Fruit fly (Drosophila melanogaster) whole organism, adult: Measurements from ENCODE around the gene Crys.
A peak's percentile ranks its signal among the peaks of the same experiment; 100 is the strongest.

ENCODE experiments used
- CG11617 ChIP-seq: fragments of 200-800 bp; sonication (Bioruptor generic); optimal IDR thresholded peaks from 2 replicates; lab custom pipeline; 2017; ENCODE audit warnings: mild to moderate bottlenecking, missing biosample characterization, missing genetic modification reagents, missing genetic modification characterization
- CG12768 ChIP-seq: fragments of 200-800 bp; sonication (Bioruptor generic); optimal IDR thresholded peaks from 2 replicates; lab custom pipeline; 2017; ENCODE audit warnings: missing biosample characterization, missing genetic modification characterization, mild to moderate bottlenecking, moderate library complexity, missing genetic modification reagents
- CG14711 ChIP-seq: fragments of 200-800 bp; sonication (Bioruptor generic); optimal IDR thresholded peaks from 2 replicates; lab custom pipeline; 2018; ENCODE audit warnings: missing biosample characterization, mild to moderate bottlenecking, missing genetic modification characterization, moderate library complexity
- CG1620 ChIP-seq: fragments of 200-800 bp; sonication (Bioruptor generic); optimal IDR thresholded peaks from 2 replicates; lab custom pipeline; 2016; ENCODE audit warnings: missing biosample characterization, missing genetic modification characterization
- CG33017 ChIP-seq: fragments of 200-800 bp; sonication (Bioruptor generic); optimal IDR thresholded peaks from 2 replicates; lab custom pipeline; 2018; ENCODE audit warnings: missing biosample characterization, mild to moderate bottlenecking, missing genetic modification characterization, moderate library complexity
- CG5204 ChIP-seq: fragments of 200-800 bp; sonication (Bioruptor generic); optimal IDR thresholded peaks from 2 replicates; lab custom pipeline; 2016; ENCODE audit warnings: missing biosample characterization, missing genetic modification characterization
- CG7045 ChIP-seq: fragments of 200-800 bp; sonication (Bioruptor generic); optimal IDR thresholded peaks from 2 replicates; lab custom pipeline; 2017; ENCODE audit warnings: missing biosample characterization, mild to moderate bottlenecking, missing genetic modification characterization
- CG7101 ChIP-seq: fragments of 200-800 bp; sonication (Bioruptor generic); optimal IDR thresholded peaks from 2 replicates; lab custom pipeline; 2018; ENCODE audit warnings: missing biosample characterization, mild to moderate bottlenecking, missing genetic modification characterization, moderate library complexity
- Clk ChIP-seq: fragments of 200-800 bp; sonication (Bioruptor generic); optimal IDR thresholded peaks from 2 replicates; lab custom pipeline; 2017; ENCODE audit warnings: missing biosample characterization, missing genetic modification characterization
- Crg-1 ChIP-seq: fragments of 200-800 bp; sonication (Bioruptor generic); optimal IDR thresholded peaks from 2 replicates; lab custom pipeline; 2016; ENCODE audit warnings: missing biosample characterization, missing genetic modification characterization
- Hr96 ChIP-seq: fragments of 200-800 bp; sonication (Bioruptor generic); optimal IDR thresholded peaks from 2 replicates; lab custom pipeline; 2016; ENCODE audit warnings: missing biosample characterization, missing genetic modification characterization
- Mnt ChIP-seq: fragments of 200-800 bp; sonication (Bioruptor generic); optimal IDR thresholded peaks from 2 replicates; lab custom pipeline; 2016; ENCODE audit warnings: missing biosample characterization, mild to moderate bottlenecking, missing genetic modification characterization
- bab1 ChIP-seq: fragments of 200-800 bp; sonication (Bioruptor generic); optimal IDR thresholded peaks from 3 replicates; lab custom pipeline; 2019; ENCODE audit warnings: missing biosample characterization, mild to moderate bottlenecking, missing genetic modification characterization, moderate library complexity
- cic ChIP-seq: fragments of 200-800 bp; sonication (Bioruptor generic); optimal IDR thresholded peaks from 2 replicates; lab custom pipeline; 2017; ENCODE audit warnings: missing biosample characterization, mild to moderate bottlenecking, missing genetic modification characterization, moderate library complexity
- cnc ChIP-seq, 2 experiments: fragments of >200 bp; optimal IDR thresholded peaks; 2 replicates each; lab custom pipeline; 2017
- kay ChIP-seq: fragments of 200-800 bp; sonication (Bioruptor generic); peaks from one replicate; lab custom pipeline; 2016; ENCODE audit warnings: missing biosample characterization, missing genetic modification characterization, borderline replicate concordance
- ovo ChIP-seq: fragments of 200-800 bp; sonication (Bioruptor generic); optimal IDR thresholded peaks from 2 replicates; lab custom pipeline; 2016; ENCODE audit warnings: missing biosample characterization, missing genetic modification characterization
- pad ChIP-seq: fragments of 200-800 bp; sonication (Bioruptor generic); optimal IDR thresholded peaks from 3 replicates; lab custom pipeline; 2017; ENCODE audit warnings: missing biosample characterization, missing genetic modification characterization, mild to moderate bottlenecking, moderate library complexity, missing genetic modification reagents
- tj ChIP-seq: fragments of 200-800 bp; sonication (Bioruptor generic); optimal IDR thresholded peaks from 3 replicates; lab custom pipeline; 2017; ENCODE audit warnings: missing biosample characterization, mild to moderate bottlenecking, missing genetic modification characterization, moderate library complexity
- toe ChIP-seq: fragments of 200-800 bp; sonication (Bioruptor generic); optimal IDR thresholded peaks from 2 replicates; lab custom pipeline; 2016; ENCODE audit warnings: missing biosample characterization, missing genetic modification characterization

Gene Crys

DNA sequence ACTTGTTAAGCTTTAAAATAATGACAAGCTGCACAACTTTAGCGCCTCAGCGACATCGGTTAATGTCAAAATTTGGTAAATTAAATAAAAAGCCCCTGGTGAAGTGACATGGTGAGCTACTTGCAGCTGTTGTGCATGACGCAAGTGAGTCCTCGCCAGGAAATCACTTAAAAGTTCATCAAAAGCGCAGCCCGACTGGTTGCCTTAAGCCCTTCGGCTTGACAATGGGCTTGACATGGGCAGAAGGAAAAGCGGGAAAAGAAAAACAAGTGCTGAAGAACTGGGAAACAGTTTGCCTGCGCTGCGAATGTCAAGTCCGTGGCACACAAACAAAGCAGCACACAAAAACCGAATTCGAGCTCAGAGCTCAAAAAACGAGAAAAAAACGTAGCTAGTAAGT, 3.7 kb downstream of the Crys start, which contains the start of gene CG16964:
Gene CG16964, plus strand, starts transcription at position 301 of the 400 bp plus-strand sequence.
- TF ChIP-seq CG1620 (GFP tag; lab: Kevin White, UChicago) (no peak), CG5204 (GFP tag; lab: Kevin White, UChicago) (no peak), cnc (optimal IDR thresholded peaks at IDR 0.05; lab: Kevin White, UChicago) (no peak), Clk (GFP tag; lab: Kevin White, UChicago) (no peak), ovo (GFP tag; lab: Kevin White, UChicago) (no peak), tj (GFP tag; lab: Kevin White, UChicago) (no peak), CG7045 (GFP tag; lab: Kevin White, UChicago) (no peak), Crg-1 (GFP tag; lab: Kevin White, UChicago) (no peak), CG14711 (tag; lab: Kevin White, UChicago) (no peak), kay (no peak), toe (no peak), bab1 (no peak), CG11617 (GFP tag; lab: Kevin White, UChicago) (no peak), pad (GFP tag; lab: Kevin White, UChicago) (no peak), Mnt (no peak), CG7101 (tag; lab: Kevin White, UChicago) (no peak), CG12768 (no peak), cic (no peak), Hr96 (no peak), CG33017 (tag; lab: Kevin White, UChicago) (no peak)

- TF ChIP-seq toe (no peak), CG1620 (GFP tag; lab: Kevin White, UChicago) (no peak), Hr96 (no peak), CG12768 (no peak), Mnt (no peak), Crg-1 (GFP tag; lab: Kevin White, UChicago) (no peak), bab1 (no peak), CG11617 (GFP tag; lab: Kevin White, UChicago) (no peak), ovo (GFP tag; lab: Kevin White, UChicago) (no peak), CG5204 (GFP tag; lab: Kevin White, UChicago) (no peak), Clk (GFP tag; lab: Kevin White, UChicago) (no peak), CG7101 (tag; lab: Kevin White, UChicago) (no peak)
Observed at dm6 chr2L:11948479-11948878, 4.5 kb downstream of the Crys start.

- TF ChIP-seq Crg-1 (GFP tag; lab: Kevin White, UChicago) (no peak), cnc (optimal IDR thresholded peaks at IDR 0.05; lab: Kevin White, UChicago) (no peak), CG14711 (tag; lab: Kevin White, UChicago) (no peak), Clk (GFP tag; lab: Kevin White, UChicago) (no peak), ovo (GFP tag; lab: Kevin White, UChicago) (no peak), cic (no peak), CG33017 (tag; lab: Kevin White, UChicago) (peak; percentile 26), CG5204 (GFP tag; lab: Kevin White, UChicago) (no peak), tj (GFP tag; lab: Kevin White, UChicago) (no peak), Hr96 (no peak), pad (GFP tag; lab: Kevin White, UChicago) (no peak), kay (peak; percentile 33), CG1620 (GFP tag; lab: Kevin White, UChicago) (no peak), Mnt (no peak), CG11617 (GFP tag; lab: Kevin White, UChicago) (no peak), CG7045 (GFP tag; lab: Kevin White, UChicago) (no peak), CG7101 (tag; lab: Kevin White, UChicago) (peak; percentile 1), bab1 (no peak), CG12768 (no peak), toe (no peak)
Observed at dm6 chr2L:11949917-11950316, 6.0 kb downstream of the Crys start.

DNA sequence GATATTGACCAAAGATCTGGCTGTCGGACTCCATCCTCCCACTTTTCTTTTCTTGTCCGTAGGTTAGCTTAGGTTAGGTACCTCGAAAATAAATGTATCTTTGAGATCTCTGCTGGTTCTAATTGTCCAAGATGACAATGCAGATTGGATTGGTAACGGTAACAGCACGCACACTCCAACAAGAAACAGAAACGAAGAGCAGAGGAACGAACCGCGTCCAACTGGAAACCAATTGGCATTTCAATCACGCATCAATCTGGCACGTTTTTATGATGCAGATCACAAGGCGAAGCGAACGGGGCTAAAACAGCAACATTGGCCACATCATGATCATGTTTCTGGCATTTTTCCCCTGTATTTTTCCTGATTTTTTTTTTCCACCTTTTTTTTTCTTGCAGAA, 11.9 kb downstream of the Crys start:
- no peak for TF ChIP-seq ovo (GFP tag; lab: Kevin White, UChicago)
- no peak for TF ChIP-seq CG12768
- no peak for TF ChIP-seq CG5204 (GFP tag; lab: Kevin White, UChicago)
- TF ChIP-seq CG33017 (tag; lab: Kevin White, UChicago), result no peak
- TF ChIP-seq kay, result no peak
- no peak for TF ChIP-seq bab1
- no peak for TF ChIP-seq pad (GFP tag; lab: Kevin White, UChicago)
- TF ChIP-seq toe, result no peak
- TF ChIP-seq cnc (optimal IDR thresholded peaks at IDR 0.05; lab: Kevin White, UChicago), result no peak
- no peak for TF ChIP-seq tj (GFP tag; lab: Kevin White, UChicago)
- no peak for TF ChIP-seq CG11617 (GFP tag; lab: Kevin White, UChicago)
- TF ChIP-seq CG7045 (GFP tag; lab: Kevin White, UChicago), result no peak
- TF ChIP-seq cic, result no peak
- TF ChIP-seq Clk (GFP tag; lab: Kevin White, UChicago), result no peak

DNA sequence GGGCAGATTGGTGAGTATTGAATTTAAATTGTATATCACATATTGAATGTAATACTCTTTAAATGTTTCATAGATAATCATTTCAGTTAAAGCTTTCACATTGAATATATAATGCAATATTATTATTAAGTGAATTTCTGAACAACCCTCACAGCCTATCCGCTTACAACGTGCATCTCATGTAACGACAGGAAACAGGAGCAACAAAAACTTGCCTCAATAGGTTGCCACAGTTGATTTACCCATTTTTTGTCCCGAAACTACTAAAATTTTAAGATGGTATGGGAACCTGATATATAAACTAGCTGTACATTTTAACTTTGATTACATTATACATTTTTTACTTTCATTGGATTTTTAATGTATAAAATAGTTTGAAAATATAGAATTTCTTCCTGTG, 14.8 kb downstream of the Crys start:
- no peak for TF ChIP-seq Clk (GFP tag; lab: Kevin White, UChicago)
- no peak for TF ChIP-seq CG7045 (GFP tag; lab: Kevin White, UChicago)
- TF ChIP-seq cnc (optimal IDR thresholded peaks at IDR 0.05; lab: Kevin White, UChicago), result no peak
- TF ChIP-seq CG7101 (tag; lab: Kevin White, UChicago), result no peak
- no peak for TF ChIP-seq tj (GFP tag; lab: Kevin White, UChicago)
- no peak for TF ChIP-seq cic
- no peak for TF ChIP-seq bab1
- TF ChIP-seq toe, result no peak
- no peak for TF ChIP-seq kay
- TF ChIP-seq CG1620 (GFP tag; lab: Kevin White, UChicago), result no peak
- TF ChIP-seq CG11617 (GFP tag; lab: Kevin White, UChicago), result no peak
- TF ChIP-seq Crg-1 (GFP tag; lab: Kevin White, UChicago), result no peak
- no peak for TF ChIP-seq CG12768
- no peak for TF ChIP-seq CG33017 (tag; lab: Kevin White, UChicago)

dm6 chr2L:11960909-11961308, 17.0 kb downstream of the Crys start:
- TF ChIP-seq pad (GFP tag; lab: Kevin White, UChicago) (no peak), ovo (GFP tag; lab: Kevin White, UChicago) (no peak), CG7101 (tag; lab: Kevin White, UChicago) (no peak), CG11617 (GFP tag; lab: Kevin White, UChicago) (no peak), Crg-1 (GFP tag; lab: Kevin White, UChicago) (no peak), Mnt (no peak), toe (no peak), Clk (GFP tag; lab: Kevin White, UChicago) (no peak), CG1620 (GFP tag; lab: Kevin White, UChicago) (no peak), CG5204 (GFP tag; lab: Kevin White, UChicago) (no peak), CG7045 (GFP tag; lab: Kevin White, UChicago) (no peak), tj (GFP tag; lab: Kevin White, UChicago) (no peak), kay (no peak), CG33017 (tag; lab: Kevin White, UChicago) (no peak), cic (no peak), CG12768 (no peak), cnc (optimal IDR thresholded peaks at IDR 0.05; lab: Kevin White, UChicago) (no peak), Hr96 (no peak)
